Worm (Caenorhabditis elegans) whole organism, L1 larva: Measurements from ENCODE around the gene srg-21.

Experiments used
- C04F5.9 ChIP-seq: sonication (generic microtip); optimal IDR thresholded peaks from 2 replicates; lab custom pipeline; 2016; ENCODE audit warnings: missing genetic modification characterization, missing compliant biosample characterization
- F16B12.6 ChIP-seq: fragments of 150-350 bp; optimal IDR thresholded peaks from 2 replicates; lab custom pipeline; 2014; ENCODE audit warnings: missing biosample characterization, missing genetic modification characterization
- blmp-1 ChIP-seq: fragments of 150-350 bp; optimal IDR thresholded peaks from 2 replicates; lab custom pipeline; 2014; ENCODE audit warnings: missing biosample characterization, missing genetic modification characterization
- ceh-88 ChIP-seq: fragments of 200-800 bp; sonication (Bioruptor generic); IDR thresholded peaks from 2 replicates; pipeline ENCODE4 v1.3.6; 2022; ENCODE audit warnings: missing genetic modification characterization, missing compliant biosample characterization
- ceh-90 ChIP-seq: sonication (generic microtip); optimal IDR thresholded peaks from 2 replicates; lab custom pipeline; 2016; ENCODE audit warnings: missing genetic modification characterization, missing compliant biosample characterization
- ces-1 ChIP-seq: fragments of 150-350 bp; optimal IDR thresholded peaks from 2 replicates; lab custom pipeline; 2014; ENCODE audit warnings: missing biosample characterization, missing genetic modification reagents, missing genetic modification characterization
- dpl-1 ChIP-seq, 3 experiments: fragments of 150-350 bp in 2 of 3; sonication (generic microtip) in 1 of 3; optimal IDR thresholded peaks; 2 replicates each; lab custom pipeline; 2014 to 2017; ENCODE audit warnings: missing biosample characterization in 3 of 3, missing genetic modification characterization in 3 of 3, missing genetic modification reagents in 3 of 3
- elt-2 ChIP-seq: sonication (generic microtip); optimal IDR thresholded peaks from 2 replicates; lab custom pipeline; 2016; ENCODE audit warnings: missing genetic modification characterization, mild to moderate bottlenecking, inconsistent platforms, missing compliant biosample characterization, missing genetic modification reagents
- elt-3 ChIP-seq, 6 experiments: fragments of 150-350 bp in 1 of 6; sonication (generic microtip); optimal IDR thresholded peaks; 2 replicates each; lab custom pipeline; 2017 to 2018; ENCODE audit warnings: missing biosample characterization in 6 of 6, missing genetic modification characterization in 6 of 6, inconsistent platforms in 1 of 6
- fkh-4 ChIP-seq: sonication (generic microtip); optimal IDR thresholded peaks from 2 replicates; lab custom pipeline; 2016; ENCODE audit warnings: missing compliant biosample characterization, missing genetic modification characterization, borderline replicate concordance
- fos-1 ChIP-seq: fragments of 150-350 bp; optimal IDR thresholded peaks from 2 replicates; lab custom pipeline; 2014; ENCODE audit warnings: missing biosample characterization, missing genetic modification characterization
- grh-1 ChIP-seq: fragments of 200-800 bp; sonication (Bioruptor generic); IDR thresholded peaks from 2 replicates; pipeline ENCODE4 v1.3.6; 2022; ENCODE audit warnings: missing genetic modification reagents, missing genetic modification characterization, missing compliant biosample characterization
- hlh-17 ChIP-seq: fragments of 200-800 bp; sonication (Bioruptor generic); optimal IDR thresholded peaks from 2 replicates; lab custom pipeline; 2018; ENCODE audit warnings: missing genetic modification characterization, mild to moderate bottlenecking, missing compliant biosample characterization, moderate library complexity, borderline replicate concordance
- hlh-4 ChIP-seq: sonication (generic microtip); optimal IDR thresholded peaks from 2 replicates; lab custom pipeline; 2016; ENCODE audit warnings: mild to moderate bottlenecking, missing genetic modification characterization, missing compliant biosample characterization
- hpl-2 ChIP-seq: fragments of 150-350 bp; optimal IDR thresholded peaks from 2 replicates; lab custom pipeline; 2014; ENCODE audit warnings: missing biosample characterization, missing genetic modification reagents, missing genetic modification characterization
- isw-1 ChIP-seq: fragments of 200-800 bp; sonication (Bioruptor generic); IDR thresholded peaks from 2 replicates; pipeline ENCODE4 v1.3.6; 2022; ENCODE audit warnings: missing genetic modification characterization, missing compliant biosample characterization
- jun-1 ChIP-seq: fragments of 150-350 bp; optimal IDR thresholded peaks from 2 replicates; lab custom pipeline; 2014; ENCODE audit warnings: missing biosample characterization, missing genetic modification reagents, missing genetic modification characterization
- lsy-2 ChIP-seq, 2 experiments: fragments of 150-350 bp; optimal IDR thresholded peaks; 2 replicates each; lab custom pipeline; 2014; ENCODE audit warnings: missing biosample characterization in 2 of 2, missing genetic modification characterization in 2 of 2
- nhr-11 ChIP-seq: fragments of 150-350 bp; optimal IDR thresholded peaks from 2 replicates; lab custom pipeline; 2014; ENCODE audit warnings: missing biosample characterization, missing genetic modification characterization
- nhr-20 ChIP-seq: sonication (generic microtip); optimal IDR thresholded peaks from 2 replicates; lab custom pipeline; 2016; ENCODE audit warnings: mild to moderate bottlenecking, missing genetic modification characterization, missing compliant biosample characterization
- nhr-28 ChIP-seq: fragments of 150-350 bp; optimal IDR thresholded peaks from 2 replicates; lab custom pipeline; 2014; ENCODE audit warnings: missing biosample characterization, missing genetic modification characterization
- nhr-85 ChIP-seq: sonication (generic microtip); peaks from one replicate; lab custom pipeline; 2016; ENCODE audit warnings: missing genetic modification characterization, inconsistent platforms, missing compliant biosample characterization
- pag-3 ChIP-seq: sonication (generic microtip); optimal IDR thresholded peaks from 2 replicates; lab custom pipeline; 2017; ENCODE audit warnings: missing genetic modification characterization, mild to moderate bottlenecking, missing compliant biosample characterization, antibody characterized with exemption, borderline replicate concordance; ENCODE audit not compliant: insufficient read depth
- rnt-1 ChIP-seq: sonication (generic microtip); optimal IDR thresholded peaks from 2 replicates; lab custom pipeline; 2016; ENCODE audit warnings: mild to moderate bottlenecking, missing genetic modification characterization, moderate library complexity, missing compliant biosample characterization
- snpc-4 ChIP-seq: fragments of 150-350 bp; optimal IDR thresholded peaks from 2 replicates; lab custom pipeline; 2014; ENCODE audit warnings: missing biosample characterization, missing genetic modification characterization
- snu-23 ChIP-seq: sonication (generic microtip); optimal IDR thresholded peaks from 2 replicates; lab custom pipeline; 2016; ENCODE audit warnings: missing genetic modification characterization, missing compliant biosample characterization
- swsn-7 ChIP-seq: sonication (generic microtip); optimal IDR thresholded peaks from 2 replicates; lab custom pipeline; 2016; ENCODE audit warnings: missing genetic modification characterization, missing compliant biosample characterization
- tbx-2 ChIP-seq: sonication (generic microtip); optimal IDR thresholded peaks from 2 replicates; lab custom pipeline; 2016; ENCODE audit warnings: missing genetic modification characterization, missing compliant biosample characterization
- unc-130 ChIP-seq: fragments of 150-350 bp; optimal IDR thresholded peaks from 2 replicates; lab custom pipeline; 2017; ENCODE audit warnings: missing biosample characterization, missing genetic modification characterization, inconsistent platforms
- unc-62 ChIP-seq: fragments of 150-350 bp; optimal IDR thresholded peaks from 2 replicates; lab custom pipeline; 2014; ENCODE audit warnings: missing biosample characterization, missing genetic modification reagents, missing genetic modification characterization
- unc-98 ChIP-seq: fragments of 200-800 bp; sonication (Bioruptor generic); IDR thresholded peaks from 2 replicates; pipeline ENCODE4 v1.3.6; 2022; ENCODE audit warnings: missing genetic modification characterization, missing compliant biosample characterization
- vab-15 ChIP-seq: sonication (generic microtip); optimal IDR thresholded peaks from 2 replicates; lab custom pipeline; 2017; ENCODE audit warnings: missing genotype, mild to moderate bottlenecking, missing genetic modification characterization, missing compliant biosample characterization
- zag-1 ChIP-seq: fragments of 150-350 bp; optimal IDR thresholded peaks from 2 replicates; lab custom pipeline; 2014; ENCODE audit warnings: missing biosample characterization, missing genetic modification characterization

Gene srg-21

ce11 chrII:3048378-3048777 lies 42.8 kb downstream of the srg-21 start, which contains the start of gene sri-28:
Gene sri-28 (plus strand): TSS chrII:3048678.
- TF ChIP-seq nhr-20, result no peak
- TF ChIP-seq lsy-2 (tag; optimal IDR thresholded peaks at IDR 0.05; lab: Kevin White, UChicago), result no peak
- no peak for TF ChIP-seq hlh-4 (tag; lab: Kevin White, UChicago)
- TF ChIP-seq C04F5.9 (tag; lab: Kevin White, UChicago), result no peak
- no peak for TF ChIP-seq grh-1
- no peak for TF ChIP-seq ceh-90 (tag; lab: Kevin White, UChicago)
- no peak for TF ChIP-seq zag-1 (tag; lab: Kevin White, UChicago)
- no peak for TF ChIP-seq ceh-88 (GFP tag; lab: Robert Waterston, UW)
- TF ChIP-seq nhr-28, result no peak
- TF ChIP-seq snu-23, result no peak
- no peak for TF ChIP-seq elt-3 (tag; optimal IDR thresholded peaks at IDR 0.05; lab: Kevin White, UChicago)
- no peak for TF ChIP-seq fos-1 (tag; lab: Kevin White, UChicago)
- TF ChIP-seq nhr-11 (tag; lab: Kevin White, UChicago), result no peak
- no peak for TF ChIP-seq jun-1 (tag; lab: Kevin White, UChicago)
- TF ChIP-seq fkh-4, result no peak
- TF ChIP-seq unc-130 (tag; lab: Kevin White, UChicago), result no peak

DNA sequence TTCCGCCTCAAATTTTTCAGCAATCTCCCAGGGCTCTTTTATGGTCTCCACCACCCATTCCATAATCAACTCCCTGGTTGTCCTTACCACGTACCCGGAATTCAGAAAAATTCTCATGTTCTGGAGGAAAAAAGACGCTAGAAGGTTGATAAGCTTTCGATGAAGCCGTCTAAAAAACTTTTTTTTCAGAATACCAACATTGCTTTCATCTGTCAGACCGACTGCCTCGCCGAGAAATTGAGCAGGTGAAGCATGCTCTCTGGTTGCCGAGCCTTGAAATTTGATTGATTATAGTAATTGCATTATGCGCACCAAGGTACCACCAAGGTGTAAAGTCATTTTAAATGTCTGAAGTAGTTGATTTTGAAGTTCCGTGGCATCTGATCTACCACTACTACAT lies 45.3 kb downstream of the srg-21 start, which contains the start of gene sri-30:
Gene sri-30 (plus strand): TSS at position 301 of the 400 bp plus-strand sequence.
- TF ChIP-seq ceh-90 (tag; lab: Kevin White, UChicago) (no peak), elt-3 (tag; optimal IDR thresholded peaks at IDR 0.05; lab: Kevin White, UChicago) (no peak)

DNA sequence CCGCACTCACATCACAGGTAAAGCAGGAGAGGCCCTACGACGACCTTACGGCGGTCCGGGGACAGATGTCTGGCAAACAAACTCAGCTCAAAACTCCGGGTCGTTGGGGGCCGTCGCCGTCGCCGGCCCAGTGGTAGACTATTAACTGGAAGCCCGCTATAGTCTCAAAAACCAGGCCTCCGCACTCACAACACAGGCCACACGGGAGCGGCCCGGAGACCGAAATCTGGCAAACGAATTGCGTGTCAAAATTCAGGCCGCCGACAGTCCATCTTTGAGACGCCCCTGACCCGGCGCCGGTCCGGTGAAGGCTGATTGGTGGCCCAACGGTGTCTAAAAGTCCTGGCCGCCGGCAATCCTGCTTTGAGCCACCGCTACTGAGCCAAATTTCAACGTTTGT lies 45.7 kb downstream of the srg-21 start:
- TF ChIP-seq pag-3 (tag; lab: Kevin White, UChicago) (no peak), fos-1 (tag; lab: Kevin White, UChicago) (no peak)

- no peak for TF ChIP-seq hlh-4 (tag; lab: Kevin White, UChicago)
- no peak for TF ChIP-seq ces-1 (GFP tag; lab: Kevin White, UChicago)
- no peak for TF ChIP-seq unc-98 (GFP tag; lab: Robert Waterston, UW)
- TF ChIP-seq C04F5.9 (tag; lab: Kevin White, UChicago), result no peak
- TF ChIP-seq blmp-1 (tag; lab: Kevin White, UChicago), result no peak
- TF ChIP-seq swsn-7 (tag; lab: Kevin White, UChicago), result no peak
- no peak for TF ChIP-seq F16B12.6 (tag; lab: Kevin White, UChicago)
- TF ChIP-seq snpc-4 (tag; lab: Kevin White, UChicago), result no peak
- no peak for TF ChIP-seq vab-15
- no peak for TF ChIP-seq nhr-85 (tag; lab: Kevin White, UChicago)
These were observed 47.1 kb downstream of the srg-21 start, which contains the start of gene sri-29 for ce11 chrII:3044023-3044422. Gene sri-29 (plus strand): TSS chrII:3044323.

- TF ChIP-seq elt-2 (tag; lab: Kevin White, UChicago) (no peak), hlh-17 (GFP tag; lab: Kevin White, UChicago) (no peak), tbx-2 (tag; lab: Kevin White, UChicago) (no peak), hpl-2 (no peak), isw-1 (GFP tag; lab: Robert Waterston, UW) (no peak), rnt-1 (no peak), swsn-7 (tag; lab: Kevin White, UChicago) (no peak), dpl-1 (GFP tag; optimal IDR thresholded peaks at IDR 0.05; lab: Kevin White, UChicago) (no peak), ceh-88 (GFP tag; lab: Robert Waterston, UW) (no peak), unc-62 (no peak)
These were observed 47.8 kb downstream of the srg-21 start, which contains the start of gene B0454.8 for ce11 chrII:3043358-3043757. Gene B0454.8 (minus strand): TSS chrII:3043458.
